Worm (Caenorhabditis elegans): ENCODE data around the gene famk-1.
A peak's percentile ranks its signal among the peaks of the same experiment; 100 is the strongest.

famk-1 gene

ce11 chrX:15191370-15191769 lies 21.7 kb downstream of the famk-1 start:
- TF ChIP-seq skn-1 (tag; optimal IDR thresholded peaks at IDR 0.05) (no peak), unc-62 (GFP tag; optimal IDR thresholded peaks at IDR 0.05 in 1 of 2) (peak in 1 of 2 experiments; percentile 65), unc-62 (tag; optimal IDR thresholded peaks at IDR 0.05) (no peak), mdl-1 (tag; optimal IDR thresholded peaks at IDR 0.05) (no peak), hlh-11 (tag; optimal IDR thresholded peaks at IDR 0.05) (peak; percentile 30), lsy-2 (tag; optimal IDR thresholded peaks at IDR 0.05) (peak in 1 of 2 experiments; percentile 5), sdz-12 (GFP tag; optimal IDR thresholded peaks at IDR 0.05) (no peak), daf-16 (GFP tag; optimal IDR thresholded peaks at IDR 0.05) (peak in 1 of 2 experiments; percentile 27), daf-16 (tag; optimal IDR thresholded peaks at IDR 0.05) (no peak), mep-1 (tag; optimal IDR thresholded peaks at IDR 0.05) (peak; percentile 11)

ce11 chrX:15189823-15190222 lies 23.2 kb downstream of the famk-1 start, which contains the start of gene T10B10.4:
Gene T10B10.4 (plus strand): TSS chrX:15190123.
- TF ChIP-seq set-16 (GFP tag; IDR thresholded peaks at IDR 0.05): peak; percentile 41
- no peak for TF ChIP-seq nhr-77 (tag; optimal IDR thresholded peaks at IDR 0.05)
- TF ChIP-seq pha-4 (GFP tag; IDR thresholded peaks at IDR 0.05): peak; percentile 15; the same call in 1 of the 2 replicates
- no peak for TF ChIP-seq pha-4 (tag; optimal IDR thresholded peaks at IDR 0.05)
- 0 out of 2 replicates have a peak, but pooled peaks have one; percentile 19 for TF ChIP-seq tra-1 (GFP tag; IDR thresholded peaks at IDR 0.05)

- TF ChIP-seq hmg-1.1 (GFP tag; IDR thresholded peaks at IDR 0.05) (peak; percentile 73), dmd-6 (GFP tag; IDR thresholded peaks at IDR 0.05) (peak; percentile 38), mxl-3 (GFP tag; optimal IDR thresholded peaks at IDR 0.05) (no peak), ceh-28 (tag; optimal IDR thresholded peaks at IDR 0.05) (peak; percentile 4), F10B5.3 (tag; optimal IDR thresholded peaks at IDR 0.05) (no peak), lir-3 (tag; optimal IDR thresholded peaks at IDR 0.05) (no peak), hif-1 (tag; optimal IDR thresholded peaks at IDR 0.05) (peak in 1 of 2 experiments; percentile 28), vab-7 (GFP tag; IDR thresholded peaks at IDR 0.05) (0 out of 2 replicates have a peak, but pooled peaks have one; percentile 12), aly-2 (tag; optimal IDR thresholded peaks at IDR 0.05) (no peak), nhr-76 (tag; optimal IDR thresholded peaks at IDR 0.05) (no peak), daf-16 (GFP tag; optimal IDR thresholded peaks at IDR 0.05) (peak in 1 of 2 experiments; percentile 53), daf-16 (tag; optimal IDR thresholded peaks at IDR 0.05) (no peak), zip-2 (tag; optimal IDR thresholded peaks at IDR 0.05) (no peak), fkh-10 (GFP tag; optimal IDR thresholded peaks at IDR 0.05) (no peak), dmd-8 (GFP tag; IDR thresholded peaks at IDR 0.05) (no peak), dmd-9 (GFP tag; IDR thresholded peaks at IDR 0.05) (no peak), lim-7 (GFP tag; IDR thresholded peaks at IDR 0.05) (peak; percentile 37; the same call in 1 of the 2 replicates), ceh-44 (GFP tag; IDR thresholded peaks at IDR 0.05) (no peak), mep-1 (tag; optimal IDR thresholded peaks at IDR 0.05) (peak; percentile 60), ceh-20 (GFP tag; IDR thresholded peaks at IDR 0.05) (peak; percentile 66; the same call in 1 of the 2 replicates), ZK337.2 (GFP tag; IDR thresholded peaks at IDR 0.05) (no peak), dpl-1 (GFP tag; optimal IDR thresholded peaks at IDR 0.05) (no peak), hlh-11 (tag; optimal IDR thresholded peaks at IDR 0.05) (peak; percentile 78), lin-38 (GFP tag; IDR thresholded peaks at IDR 0.05) (no peak), mxl-2 (GFP tag; conservative IDR thresholded peaks at IDR 0.05) (no peak), nhr-77 (tag; optimal IDR thresholded peaks at IDR 0.05) (no peak), lsy-2 (tag; optimal IDR thresholded peaks at IDR 0.05) (peak; percentile 17 to 30), attf-4 (tag; optimal IDR thresholded peaks at IDR 0.05) (no peak), tra-1 (GFP tag; IDR thresholded peaks at IDR 0.05) (no peak), Y75B8A.6 (GFP tag; IDR thresholded peaks at IDR 0.05) (no peak), egl-27 (tag; optimal IDR thresholded peaks at IDR 0.05) (no peak), cey-2 (tag; optimal IDR thresholded peaks at IDR 0.05; ENCODE audit: borderline replicate concordance, insufficient read depth) (no peak), set-16 (GFP tag; IDR thresholded peaks at IDR 0.05) (peak; percentile 76), spr-1 (tag; optimal IDR thresholded peaks at IDR 0.05) (peak; percentile 5), nhr-11 (tag; optimal IDR thresholded peaks at IDR 0.05) (peak; percentile 17), mes-2 (tag; optimal IDR thresholded peaks at IDR 0.05; ENCODE audit: poor library complexity, severe bottlenecking) (peak; percentile 33), ztf-7 (tag; optimal IDR thresholded peaks at IDR 0.05) (no peak), rbr-2 (tag; optimal IDR thresholded peaks at IDR 0.05) (peak; percentile 74), madf-5 (GFP tag; IDR thresholded peaks at IDR 0.05) (no peak)
Measured at ce11 chrX:15188986-15189675, 23.9 kb downstream of the famk-1 start.
